Fruit fly (Drosophila melanogaster): ENCODE data around the gene CG4408.

CG4408 gene

dm6 chr3R:23314332-23314731, 49.0 kb downstream of the CG4408 start (continued):
- TF ChIP-seq toy (GFP tag; IDR thresholded peaks at IDR 0.05) (no peak), Max (GFP tag; optimal IDR thresholded peaks at IDR 0.05) (no peak), sr (GFP tag; IDR thresholded peaks at IDR 0.05) (no peak), ro (GFP tag; IDR thresholded peaks at IDR 0.05) (no peak), CG5953 (GFP tag; IDR thresholded peaks at IDR 0.05) (no peak), tx (GFP tag; optimal IDR thresholded peaks at IDR 0.05) (no peak), CG12071 (GFP tag; optimal IDR thresholded peaks at IDR 0.05) (peak; percentile 58), CG12659 (GFP tag; optimal IDR thresholded peaks at IDR 0.05) (no peak), Gug (GFP tag; IDR thresholded peaks at IDR 0.05) (no peak), NC2β (GFP tag; optimal IDR thresholded peaks at IDR 0.05) (no peak), slbo (GFP tag; IDR thresholded peaks at IDR 0.05) (no peak), Dip2 (GFP tag; IDR thresholded peaks at IDR 0.05) (no peak), CG11085 (GFP tag; IDR thresholded peaks at IDR 0.05) (no peak), Opbp (GFP tag; IDR thresholded peaks at IDR 0.05; ENCODE audit: partially characterized antibody) (no peak), dpn (GFP tag; optimal IDR thresholded peaks at IDR 0.05) (peak in 1 of 2 experiments; percentile 34), Rx (GFP tag; IDR thresholded peaks at IDR 0.05) (no peak), Dip3 (GFP tag; optimal IDR thresholded peaks at IDR 0.05) (no peak), Hmr (GFP tag; optimal IDR thresholded peaks at IDR 0.05) (peak; percentile 31), CG7372 (GFP tag; IDR thresholded peaks at IDR 0.05) (no peak), Usf (GFP tag; optimal IDR thresholded peaks at IDR 0.05) (no peak), CG13624 (GFP tag; optimal IDR thresholded peaks at IDR 0.05) (no peak), CG33557 (GFP tag; optimal IDR thresholded peaks at IDR 0.05) (peak; percentile 47), CG15479 (GFP tag; optimal IDR thresholded peaks at IDR 0.05) (peak; percentile 57), kni (GFP tag; optimal IDR thresholded peaks at IDR 0.05) (peak; percentile 85), CG8944 (GFP tag; optimal IDR thresholded peaks at IDR 0.05) (no peak), CG3995 (GFP tag; optimal IDR thresholded peaks at IDR 0.05) (no peak), crol (GFP tag; IDR thresholded peaks at IDR 0.05) (no peak), tgo (GFP tag; IDR thresholded peaks at IDR 0.05) (no peak; the same call in 2 of the 3 replicates), CG15269 (tag; optimal IDR thresholded peaks at IDR 0.05) (peak; percentile 50), CG10321 (GFP tag; IDR thresholded peaks at IDR 0.05) (0 out of 2 replicates have a peak, but pooled peaks have one; percentile 38), Lim3 (GFP tag; IDR thresholded peaks at IDR 0.05) (no peak), mam (GFP tag; optimal IDR thresholded peaks at IDR 0.05) (no peak), bbx (GFP tag; IDR thresholded peaks at IDR 0.05; ENCODE audit: partially characterized antibody) (no peak), CG16813 (GFP tag; IDR thresholded peaks at IDR 0.05; ENCODE audit: partially characterized antibody) (no peak), CG4360 (GFP tag; IDR thresholded peaks at IDR 0.05) (peak; percentile 97), ash1 (GFP tag; optimal IDR thresholded peaks at IDR 0.05) (no peak), YL-1 (GFP tag; optimal IDR thresholded peaks at IDR 0.05) (no peak), eyg (GFP tag; optimal IDR thresholded peaks at IDR 0.05) (peak; percentile 23), Atf3 (GFP tag; optimal IDR thresholded peaks at IDR 0.05) (no peak), croc (GFP tag; conservative IDR thresholded peaks at IDR 0.05) (no peak), aop (GFP tag; IDR thresholded peaks at IDR 0.05) (peak; percentile 82), Fer3 (tag; optimal IDR thresholded peaks at IDR 0.05) (peak; percentile 48), NK7.1 (GFP tag; optimal IDR thresholded peaks at IDR 0.05) (no peak), CG10543 (GFP tag; optimal IDR thresholded peaks at IDR 0.05) (peak; percentile 56), Taf1 (GFP tag; IDR thresholded peaks at IDR 0.05) (no peak), Adf1 (GFP tag; IDR thresholded peaks at IDR 0.05) (peak; percentile 54; the same call in 1 of the 2 replicates), Fer1 (GFP tag; optimal IDR thresholded peaks at IDR 0.05) (peak; percentile 61), Dref (GFP tag; IDR thresholded peaks at IDR 0.05) (no peak), H15 (GFP tag; IDR thresholded peaks at IDR 0.05) (no peak), kay (GFP tag; optimal IDR thresholded peaks at IDR 0.05) (no peak), phol (tag; optimal IDR thresholded peaks at IDR 0.05) (peak; percentile 42), ato (GFP tag; IDR thresholded peaks at IDR 0.05; ENCODE audit: partially characterized antibody) (no peak)

Data from whole organism, embryonic.